Fruit fly (Drosophila melanogaster) whole organism, embryonic: Measurements from ENCODE around the gene fkh.
A peak's percentile ranks its signal among the peaks of the same experiment; 100 is the strongest.

ENCODE experiments used
- Aef1 ChIP-seq: fragments of 200-800 bp; sonication (Bioruptor generic); IDR thresholded peaks from 3 replicates; pipeline ENCODE4 v1.3.6; 2022; ENCODE audit warnings: missing biosample characterization, missing genetic modification characterization
- CG10209 ChIP-seq: fragments of 200-800 bp; sonication (Bioruptor generic); optimal IDR thresholded peaks from 3 replicates; lab custom pipeline; 2017; ENCODE audit warnings: missing biosample characterization, mild to moderate bottlenecking, missing genetic modification characterization, missing genetic modification reagents
- CG1024 ChIP-seq: fragments of 200-800 bp; sonication (Bioruptor generic); IDR thresholded peaks from 2 replicates; pipeline ENCODE4 v1.3.6; 2022; ENCODE audit warnings: missing biosample characterization, missing genetic modification characterization
- CG10274 ChIP-seq: fragments of 200-800 bp; sonication (Bioruptor generic); optimal IDR thresholded peaks from 3 replicates; lab custom pipeline; 2017; ENCODE audit warnings: missing biosample characterization, mild to moderate bottlenecking, missing genetic modification characterization
- CG10543 ChIP-seq: fragments of 200-800 bp; sonication (Bioruptor generic); optimal IDR thresholded peaks from 3 replicates; lab custom pipeline; 2017; ENCODE audit warnings: missing biosample characterization, mild to moderate bottlenecking, missing genetic modification characterization, moderate library complexity
- CG12155 ChIP-seq: fragments of 200-800 bp; sonication (Bioruptor generic); optimal IDR thresholded peaks from 3 replicates; lab custom pipeline; 2016; ENCODE audit warnings: missing biosample characterization, missing genetic modification characterization
- CG12236 ChIP-seq: fragments of 200-800 bp; sonication (Bioruptor generic); optimal IDR thresholded peaks from 2 replicates; lab custom pipeline; 2016; ENCODE audit warnings: missing biosample characterization, missing genetic modification characterization
- CG12299 ChIP-seq: fragments of 200-800 bp; sonication (Bioruptor generic); optimal IDR thresholded peaks from 2 replicates; lab custom pipeline; 2018; ENCODE audit warnings: missing biosample characterization, mild to moderate bottlenecking, missing genetic modification characterization
- CG12391 ChIP-seq: fragments of 200-800 bp; sonication (Bioruptor generic); optimal IDR thresholded peaks from 3 replicates; lab custom pipeline; 2018; ENCODE audit warnings: missing biosample characterization, mild to moderate bottlenecking, missing genetic modification characterization, moderate library complexity
- CG13287 ChIP-seq: fragments of 200-800 bp; sonication (Bioruptor generic); IDR thresholded peaks from 2 replicates; pipeline ENCODE4 v1.3.6; 2022; ENCODE audit warnings: missing biosample characterization, missing genetic modification characterization; ENCODE audit not compliant: partially characterized antibody
- CG14710 ChIP-seq: fragments of 200-800 bp; sonication (Bioruptor generic); optimal IDR thresholded peaks from 3 replicates; lab custom pipeline; 2019; ENCODE audit warnings: missing biosample characterization, mild to moderate bottlenecking, missing genetic modification characterization, moderate library complexity
- CG1603 ChIP-seq: fragments of 200-800 bp; sonication (Bioruptor generic); optimal IDR thresholded peaks from 2 replicates; lab custom pipeline; 2019; ENCODE audit warnings: missing biosample characterization, mild to moderate bottlenecking, missing genetic modification characterization, moderate library complexity
- CG1647 ChIP-seq: fragments of 200-800 bp; sonication (Bioruptor generic); optimal IDR thresholded peaks from 3 replicates; lab custom pipeline; 2016; ENCODE audit warnings: missing biosample characterization, missing genetic modification characterization
- CG17568 ChIP-seq: fragments of 200-800 bp; sonication (Bioruptor generic); optimal IDR thresholded peaks from 2 replicates; lab custom pipeline; 2018; ENCODE audit warnings: missing biosample characterization, mild to moderate bottlenecking, missing genetic modification characterization, moderate library complexity
- CG2202 ChIP-seq: fragments of 200-800 bp; sonication (Bioruptor generic); optimal IDR thresholded peaks from 2 replicates; lab custom pipeline; 2018; ENCODE audit warnings: missing biosample characterization, mild to moderate bottlenecking, missing genetic modification characterization
- CG2712 ChIP-seq: fragments of 200-800 bp; optimal IDR thresholded peaks from 3 replicates; lab custom pipeline; 2019; ENCODE audit warnings: missing biosample characterization, mild to moderate bottlenecking, missing genetic modification characterization, moderate library complexity
- CG3065 ChIP-seq: fragments of 200-800 bp; sonication (Bioruptor generic); optimal IDR thresholded peaks from 2 replicates; lab custom pipeline; 2016; ENCODE audit warnings: missing biosample characterization, missing genetic modification characterization
- CG31224 ChIP-seq: fragments of 200-800 bp; sonication (Bioruptor generic); IDR thresholded peaks from 2 replicates; pipeline ENCODE4 v1.3.6; 2022; ENCODE audit warnings: missing biosample characterization, missing genetic modification characterization
- CG31365 ChIP-seq: fragments of 200-800 bp; sonication (Bioruptor generic); optimal IDR thresholded peaks from 2 replicates; lab custom pipeline; 2018; ENCODE audit warnings: missing biosample characterization, mild to moderate bottlenecking, missing genetic modification characterization
- CG33213 ChIP-seq: fragments of 200-800 bp; sonication (Bioruptor generic); optimal IDR thresholded peaks from 3 replicates; lab custom pipeline; 2016; ENCODE audit warnings: missing biosample characterization, missing genetic modification characterization
- CG3726 ChIP-seq: fragments of 200-800 bp; sonication (Bioruptor generic); IDR thresholded peaks from 3 replicates; pipeline ENCODE4, ENCODE4 v1.3.6; 2022; ENCODE audit warnings: missing biosample characterization, missing genetic modification characterization
- CG5245 ChIP-seq: fragments of 200-800 bp; sonication (Bioruptor generic); optimal IDR thresholded peaks from 3 replicates; lab custom pipeline; 2016; ENCODE audit warnings: missing biosample characterization, missing genetic modification characterization
- CG6272 ChIP-seq: fragments of 200-800 bp; sonication (Bioruptor generic); IDR thresholded peaks from 2 replicates; pipeline ENCODE4 v1.3.6; 2022; ENCODE audit warnings: missing biosample characterization, missing genetic modification characterization
- CkIIα-i1 ChIP-seq: fragments of 200-800 bp; sonication (Bioruptor generic); IDR thresholded peaks from 2 replicates; pipeline ENCODE4 v1.3.6; 2022; ENCODE audit warnings: missing biosample characterization, missing genetic modification characterization
- CoRest ChIP-seq: fragments of 200-800 bp; sonication (Bioruptor generic); optimal IDR thresholded peaks from 3 replicates; lab custom pipeline; 2018; ENCODE audit warnings: missing biosample characterization, mild to moderate bottlenecking, missing genetic modification characterization, moderate library complexity
- D ChIP-seq, 2 experiments: fragments of 200-800 bp in 1 of 2; fragments of >200 bp in 1 of 2; sonication (Bioruptor generic) in 1 of 2; optimal IDR thresholded peaks; 2 replicates in 1 of 2; 3 replicates in 1 of 2; lab custom pipeline; 2017; ENCODE audit warnings: mild to moderate bottlenecking in 1 of 2, missing biosample characterization in 1 of 2, missing genetic modification characterization in 1 of 2, missing genetic modification reagents in 1 of 2
- E2f2 ChIP-seq: fragments of 200-800 bp; sonication (Bioruptor generic); IDR thresholded peaks from 2 replicates; pipeline ENCODE4 v1.3.6; 2022; ENCODE audit warnings: missing biosample characterization, missing genetic modification characterization
- HLH3B ChIP-seq: fragments of 200-800 bp; sonication (Bioruptor generic); IDR thresholded peaks from 2 replicates; pipeline ENCODE4 v1.3.6; 2022; ENCODE audit warnings: missing biosample characterization, missing genetic modification characterization
- HmgD ChIP-seq: fragments of 200-800 bp; sonication (Bioruptor generic); optimal IDR thresholded peaks from 3 replicates; lab custom pipeline; 2016; ENCODE audit warnings: missing biosample characterization, missing genetic modification characterization
- Lhr ChIP-seq: fragments of 200-800 bp; sonication (Bioruptor generic); optimal IDR thresholded peaks from 3 replicates; lab custom pipeline; 2017; ENCODE audit warnings: mild to moderate bottlenecking, missing biosample characterization, missing genetic modification reagents, missing genetic modification characterization
- Scr ChIP-seq: fragments of 200-800 bp; sonication (Bioruptor generic); IDR thresholded peaks from 2 replicates; pipeline ENCODE4 v1.3.6; 2022; ENCODE audit warnings: missing biosample characterization, missing genetic modification characterization; ENCODE audit not compliant: partially characterized antibody
- YL-1 ChIP-seq: fragments of 200-800 bp; sonication (Bioruptor generic); optimal IDR thresholded peaks from 3 replicates; lab custom pipeline; 2017; ENCODE audit warnings: missing biosample characterization, mild to moderate bottlenecking, missing genetic modification characterization
- crc ChIP-seq: fragments of 200-800 bp; sonication (Bioruptor generic); optimal IDR thresholded peaks from 2 replicates; lab custom pipeline; 2016; ENCODE audit warnings: missing biosample characterization, missing genetic modification characterization
- da ChIP-seq: fragments of 200-800 bp; sonication (Bioruptor generic); optimal IDR thresholded peaks from 2 replicates; lab custom pipeline; 2016; ENCODE audit warnings: missing biosample characterization, missing genetic modification characterization
- eve ChIP-seq, 2 experiments: fragments of >200 bp; optimal IDR thresholded peaks; 2 replicates each; lab custom pipeline; 2017; ENCODE audit warnings: missing biosample characterization in 2 of 2, missing genetic modification characterization in 2 of 2
- fru ChIP-seq: fragments of >200 bp; optimal IDR thresholded peaks from 2 replicates; lab custom pipeline; 2017
- gfzf ChIP-seq: fragments of 200-800 bp; sonication (Bioruptor generic); optimal IDR thresholded peaks from 2 replicates; lab custom pipeline; 2016; ENCODE audit warnings: missing biosample characterization, mild to moderate bottlenecking, missing genetic modification characterization, moderate library complexity
- insv ChIP-seq, 2 experiments: fragments of 200-800 bp; sonication (Bioruptor generic); optimal IDR thresholded peaks; 3 replicates each; lab custom pipeline; 2016 to 2018; ENCODE audit warnings: missing biosample characterization in 2 of 2, missing genetic modification characterization in 2 of 2
- jigr1 ChIP-seq: fragments of 200-800 bp; sonication (Bioruptor generic); IDR thresholded peaks from 3 replicates; pipeline ENCODE4 v1.3.6; 2022; ENCODE audit warnings: missing biosample characterization, missing genetic modification characterization
- ken ChIP-seq: fragments of 200-800 bp; sonication (Bioruptor generic); IDR thresholded peaks from 3 replicates; pipeline ENCODE4 v1.3.6; 2022; ENCODE audit warnings: missing biosample characterization, missing genetic modification characterization
- lbe ChIP-seq: fragments of 200-800 bp; sonication (Bioruptor generic); optimal IDR thresholded peaks from 2 replicates; lab custom pipeline; 2016; ENCODE audit warnings: missing biosample characterization, mild to moderate bottlenecking, missing genetic modification characterization
- nerfin-2 ChIP-seq: fragments of 200-800 bp; sonication (Bioruptor generic); IDR thresholded peaks from 2 replicates; pipeline ENCODE4 v1.3.6; 2022; ENCODE audit warnings: missing biosample characterization, missing genetic modification characterization; ENCODE audit not compliant: partially characterized antibody
- odd ChIP-seq: fragments of 200-800 bp; sonication (Bioruptor generic); optimal IDR thresholded peaks from 2 replicates; lab custom pipeline; 2017; ENCODE audit warnings: missing biosample characterization, mild to moderate bottlenecking, missing genetic modification characterization
- onecut ChIP-seq: fragments of 200-800 bp; sonication (Bioruptor generic); IDR thresholded peaks from 2 replicates; pipeline ENCODE4 v1.3.6; 2022; ENCODE audit warnings: missing biosample characterization, missing genetic modification characterization
- rib ChIP-seq: fragments of 200-800 bp; sonication (Bioruptor generic); IDR thresholded peaks from 2 replicates; pipeline ENCODE4 v1.3.6; 2022; ENCODE audit warnings: missing biosample characterization, missing genetic modification characterization
- sd ChIP-seq: fragments of 200-800 bp; sonication (Bioruptor generic); optimal IDR thresholded peaks from 3 replicates; lab custom pipeline; 2018; ENCODE audit warnings: missing biosample characterization, mild to moderate bottlenecking, missing genetic modification characterization, moderate library complexity
- sens ChIP-seq: fragments of 200-800 bp; sonication (Bioruptor generic); peaks from one replicate; lab custom pipeline; 2016; ENCODE audit warnings: missing biosample characterization, missing genetic modification characterization
- sug ChIP-seq: fragments of 200-800 bp; optimal IDR thresholded peaks from 2 replicates; lab custom pipeline; 2019; ENCODE audit warnings: missing biosample characterization, mild to moderate bottlenecking, missing genetic modification characterization, moderate library complexity
- tx ChIP-seq: fragments of 200-800 bp; sonication (Bioruptor generic); optimal IDR thresholded peaks from 2 replicates; lab custom pipeline; 2016; ENCODE audit warnings: missing biosample characterization, missing genetic modification characterization

The fkh gene

DNA sequence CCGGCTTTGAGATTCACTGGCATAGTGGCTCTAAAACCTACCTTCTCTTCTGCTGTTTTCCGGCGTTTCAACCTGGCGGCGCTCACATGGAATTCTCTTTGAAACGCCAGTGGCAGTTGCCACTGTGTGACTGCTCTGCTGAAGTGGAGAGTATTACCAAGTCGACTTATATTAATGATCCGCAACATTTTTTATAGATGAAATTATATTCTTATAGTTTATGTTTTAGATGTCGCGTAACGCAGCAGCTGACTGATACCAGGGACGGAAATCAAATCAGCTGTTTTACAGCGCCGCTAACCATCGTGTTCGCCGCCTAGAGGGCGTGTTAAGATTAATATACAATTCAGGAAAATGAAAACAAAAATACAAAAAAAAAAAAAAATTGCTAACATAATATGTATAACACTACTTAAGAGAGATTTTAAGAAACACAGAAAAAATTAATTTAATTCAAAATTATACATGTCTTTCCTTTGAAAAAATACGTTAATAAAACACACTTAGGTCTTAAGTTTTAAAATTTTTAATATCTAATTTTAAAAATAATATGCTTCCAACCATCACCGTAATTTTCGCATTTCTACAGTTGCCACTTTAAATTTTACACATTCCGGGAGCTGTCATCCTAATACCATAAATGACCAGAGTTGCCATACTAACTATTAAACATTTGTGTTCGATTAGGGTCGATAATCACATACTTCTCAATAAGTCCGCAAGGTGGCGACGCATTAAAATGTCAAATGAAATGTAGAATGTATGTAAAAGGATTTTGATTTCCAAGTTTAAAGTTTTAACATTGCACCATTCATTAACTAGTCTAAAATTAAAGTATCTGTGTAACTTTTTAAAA lies 40.3 kb downstream of the fkh start, which contains the start of gene mIF2 (continued):
- TF ChIP-seq CG2202 (no peak), CG12236 (no peak), CG3065 (GFP tag; lab: Kevin White, UChicago) (no peak), gfzf (no peak), sug (no peak), CG1647 (no peak), odd (GFP tag; lab: Kevin White, UChicago) (no peak), tx (GFP tag; lab: Kevin White, UChicago) (no peak), CkIIα-i1 (GFP tag; lab: Robert Waterston, UW) (no peak), da (GFP tag; lab: Kevin White, UChicago) (no peak), CG13287 (GFP tag; lab: Robert Waterston, UW) (peak; percentile 38), CG12299 (tag; lab: Kevin White, UChicago) (no peak), CG33213 (GFP tag; lab: Kevin White, UChicago) (peak; percentile 7), nerfin-2 (GFP tag; lab: Robert Waterston, UW) (no peak), CG31224 (GFP tag; lab: Robert Waterston, UW) (no peak), CG17568 (GFP tag; lab: Kevin White, UChicago) (no peak), Scr (GFP tag; lab: Robert Waterston, UW) (peak; percentile 34; the same call in 1 of the 2 replicates), CG1603 (peak; percentile 66), rib (GFP tag; lab: Robert Waterston, UW) (no peak), CG1024 (no peak), CG14710 (tag; lab: Kevin White, UChicago) (peak; percentile 61), onecut (GFP tag; lab: Robert Waterston, UW) (peak; percentile 61), fru (lab: Kevin White, UChicago) (no peak), E2f2 (GFP tag; lab: Robert Waterston, UW) (peak; percentile 37; the same call in 1 of the 2 replicates), eve (GFP tag; optimal IDR thresholded peaks at IDR 0.05; lab: Kevin White, UChicago) (no peak), CG12391 (tag; lab: Kevin White, UChicago) (peak; percentile 59), HLH3B (GFP tag; lab: Robert Waterston, UW) (no peak), lbe (GFP tag; lab: Kevin White, UChicago) (no peak), Lhr (GFP tag; lab: Kevin White, UChicago) (peak; percentile 63), insv (GFP tag; optimal IDR thresholded peaks at IDR 0.05; lab: Kevin White, UChicago) (peak in 1 of 2 experiments; percentile 44), CG6272 (no peak), CG12155 (GFP tag; lab: Kevin White, UChicago) (peak; percentile 7), CG10274 (GFP tag; lab: Kevin White, UChicago) (no peak), CG10209 (no peak), Aef1 (GFP tag; lab: Robert Waterston, UW) (no peak), ken (GFP tag; lab: Robert Waterston, UW) (no peak), HmgD (GFP tag; lab: Kevin White, UChicago) (no peak), jigr1 (GFP tag; lab: Robert Waterston, UW) (peak; percentile 91; the same call in 2 of the 3 replicates), YL-1 (GFP tag; lab: Kevin White, UChicago) (peak; percentile 18), CoRest (tag; lab: Kevin White, UChicago) (peak; percentile 27), D (optimal IDR thresholded peaks at IDR 0.05; lab: Kevin White, UChicago) (no peak), D (GFP tag; optimal IDR thresholded peaks at IDR 0.05; lab: Kevin White, UChicago) (no peak), CG5245 (GFP tag; lab: Kevin White, UChicago) (no peak), sens (GFP tag; lab: Kevin White, UChicago) (peak; percentile 1), CG31365 (no peak), sd (peak; percentile 84), CG10543 (GFP tag; lab: Kevin White, UChicago) (no peak), CG3726 (GFP tag; lab: Robert Waterston, UW) (no peak), CG2712 (peak; percentile 31), crc (GFP tag; lab: Kevin White, UChicago) (no peak)
